Fruit fly (Drosophila melanogaster) whole organism, embryonic: ENCODE measurements around the gene Sil1.

Experiments
- Antp ChIP-seq: fragments of 200-800 bp; sonication (Bioruptor generic); optimal IDR thresholded peaks from 3 replicates; lab custom pipeline; 2016; ENCODE audit warnings: missing biosample characterization, missing genetic modification characterization
- Asciz ChIP-seq: fragments of 200-800 bp; sonication (Bioruptor generic); optimal IDR thresholded peaks from 2 replicates; lab custom pipeline; 2017; ENCODE audit warnings: missing biosample characterization, mild to moderate bottlenecking, missing genetic modification characterization, missing genetic modification reagents
- CG1024 ChIP-seq: fragments of 200-800 bp; sonication (Bioruptor generic); IDR thresholded peaks from 2 replicates; pipeline ENCODE4 v1.3.6; 2022; ENCODE audit warnings: missing biosample characterization, missing genetic modification characterization
- CG11247 ChIP-seq: fragments of 200-800 bp; sonication (Bioruptor generic); IDR thresholded peaks from 2 replicates; pipeline ENCODE4 v1.3.6; 2022; ENCODE audit warnings: missing biosample characterization, missing genetic modification characterization
- CG12769 ChIP-seq: fragments of 200-800 bp; sonication (Bioruptor generic); optimal IDR thresholded peaks from 2 replicates; lab custom pipeline; 2019; ENCODE audit warnings: missing biosample characterization, mild to moderate bottlenecking, missing genetic modification characterization, moderate library complexity
- CG14667 ChIP-seq: fragments of 200-800 bp; sonication (Bioruptor generic); IDR thresholded peaks from 2 replicates; pipeline ENCODE4 v1.3.6; 2022; ENCODE audit warnings: missing biosample characterization, missing genetic modification characterization
- CG15073 ChIP-seq: fragments of 200-800 bp; sonication (Bioruptor generic); optimal IDR thresholded peaks from 2 replicates; lab custom pipeline; 2016; ENCODE audit warnings: missing biosample characterization, missing genetic modification characterization
- CG17612 ChIP-seq: fragments of 200-800 bp; sonication (Bioruptor generic); IDR thresholded peaks from 2 replicates; pipeline ENCODE4 v1.3.6; 2022; ENCODE audit warnings: missing biosample characterization, missing genetic modification characterization
- CG1792 ChIP-seq: fragments of 200-800 bp; sonication (Bioruptor generic); optimal IDR thresholded peaks from 2 replicates; lab custom pipeline; 2016; ENCODE audit warnings: missing biosample characterization, missing genetic modification characterization
- CG18011 ChIP-seq: fragments of 200-800 bp; sonication (Bioruptor generic); optimal IDR thresholded peaks from 2 replicates; lab custom pipeline; 2017; ENCODE audit warnings: missing biosample characterization, missing genetic modification characterization, mild to moderate bottlenecking, moderate library complexity, missing genotype
- CG18262 ChIP-seq: fragments of 200-800 bp; optimal IDR thresholded peaks from 3 replicates; lab custom pipeline; 2019; ENCODE audit warnings: missing biosample characterization, mild to moderate bottlenecking, missing genetic modification characterization, moderate library complexity
- CG18619 ChIP-seq: fragments of 200-800 bp; sonication (Bioruptor generic); optimal IDR thresholded peaks from 3 replicates; lab custom pipeline; 2017; ENCODE audit warnings: missing biosample characterization, mild to moderate bottlenecking, missing genetic modification characterization
- CG32532 ChIP-seq: fragments of 200-800 bp; sonication (Bioruptor generic); IDR thresholded peaks from 2 replicates; pipeline ENCODE4 v1.3.6; 2022; ENCODE audit warnings: missing biosample characterization, missing genetic modification characterization
- CG4360 ChIP-seq: fragments of 200-800 bp; sonication (Bioruptor generic); IDR thresholded peaks from 2 replicates; pipeline ENCODE4 v1.3.6; 2022; ENCODE audit warnings: missing biosample characterization, missing genetic modification characterization
- CG4424 ChIP-seq: fragments of 200-800 bp; sonication (Bioruptor generic); optimal IDR thresholded peaks from 3 replicates; lab custom pipeline; 2016; ENCODE audit warnings: missing biosample characterization, missing genetic modification characterization
- CG6683 ChIP-seq: fragments of 200-800 bp; sonication (Bioruptor generic); optimal IDR thresholded peaks from 2 replicates; lab custom pipeline; 2017; ENCODE audit warnings: missing biosample characterization, mild to moderate bottlenecking, missing genetic modification characterization, missing genetic modification reagents
- CG6689 ChIP-seq: fragments of 200-800 bp; sonication (Bioruptor generic); IDR thresholded peaks from 2 replicates; pipeline ENCODE4 v1.3.6; 2022; ENCODE audit warnings: missing biosample characterization, missing genetic modification characterization
- CG7271 ChIP-seq: fragments of 200-800 bp; sonication (Bioruptor generic); optimal IDR thresholded peaks from 2 replicates; lab custom pipeline; 2018; ENCODE audit warnings: missing biosample characterization, mild to moderate bottlenecking, missing genetic modification characterization, moderate library complexity
- Drgx ChIP-seq: fragments of 200-800 bp; sonication (Bioruptor generic); IDR thresholded peaks from 2 replicates; pipeline ENCODE4 v1.3.6; 2022; ENCODE audit warnings: missing biosample characterization, missing genetic modification characterization
- Ets97D ChIP-seq: fragments of 200-800 bp; sonication (Bioruptor generic); optimal IDR thresholded peaks from 3 replicates; lab custom pipeline; 2016; ENCODE audit warnings: missing biosample characterization, missing genetic modification characterization
- HHEX ChIP-seq: fragments of 200-800 bp; sonication (Bioruptor generic); optimal IDR thresholded peaks from 3 replicates; lab custom pipeline; 2017; ENCODE audit warnings: missing biosample characterization, mild to moderate bottlenecking, missing genetic modification characterization, missing genetic modification reagents
- HLH4C ChIP-seq: fragments of 200-800 bp; sonication (Bioruptor generic); IDR thresholded peaks from 3 replicates; pipeline ENCODE4 v1.3.6; 2022; ENCODE audit warnings: missing biosample characterization, missing genetic modification characterization; ENCODE audit not compliant: partially characterized antibody
- Hr3 ChIP-seq: fragments of 200-800 bp; sonication (Bioruptor generic); optimal IDR thresholded peaks from 3 replicates; lab custom pipeline; 2016; ENCODE audit warnings: missing biosample characterization, missing genetic modification characterization
- Hr51 ChIP-seq, 2 experiments: fragments of 200-800 bp; sonication (Bioruptor generic); optimal IDR thresholded peaks; 2 replicates in 1 of 2; 3 replicates in 1 of 2; lab custom pipeline; 2016 to 2018; ENCODE audit warnings: missing biosample characterization in 2 of 2, missing genetic modification characterization in 2 of 2, mild to moderate bottlenecking in 1 of 2, moderate library complexity in 1 of 2
- Jarid2 ChIP-seq: fragments of 200-800 bp; sonication (Bioruptor generic); optimal IDR thresholded peaks from 3 replicates; lab custom pipeline; 2017; ENCODE audit warnings: mild to moderate bottlenecking, missing biosample characterization, missing genetic modification reagents, missing genetic modification characterization
- Kr ChIP-seq: fragments of 200-800 bp; sonication (Bioruptor generic); optimal IDR thresholded peaks from 2 replicates; lab custom pipeline; 2017; ENCODE audit warnings: missing biosample characterization, mild to moderate bottlenecking, missing genetic modification characterization
- YL-1 ChIP-seq: fragments of 200-800 bp; sonication (Bioruptor generic); optimal IDR thresholded peaks from 3 replicates; lab custom pipeline; 2017; ENCODE audit warnings: missing biosample characterization, mild to moderate bottlenecking, missing genetic modification characterization
- amos ChIP-seq: fragments of 200-800 bp; sonication (Bioruptor generic); IDR thresholded peaks from 2 replicates; pipeline ENCODE4 v1.3.6; 2022; ENCODE audit warnings: missing biosample characterization, missing genetic modification characterization; ENCODE audit not compliant: partially characterized antibody
- bbx ChIP-seq: fragments of 200-800 bp; sonication (Bioruptor generic); IDR thresholded peaks from 2 replicates; pipeline ENCODE4 v1.3.6; 2022; ENCODE audit warnings: missing biosample characterization, missing genetic modification characterization; ENCODE audit not compliant: partially characterized antibody
- cg ChIP-seq: fragments of 200-800 bp; sonication (Bioruptor generic); optimal IDR thresholded peaks from 3 replicates; lab custom pipeline; 2019; ENCODE audit warnings: missing biosample characterization, mild to moderate bottlenecking, missing genetic modification characterization, moderate library complexity
- chinmo ChIP-seq: fragments of 200-800 bp; sonication (Bioruptor generic); IDR thresholded peaks from 4 replicates; pipeline ENCODE4 v1.3.6; 2022; ENCODE audit warnings: missing biosample characterization, missing genetic modification characterization; ENCODE audit not compliant: partially characterized antibody
- disco-r ChIP-seq: fragments of 200-800 bp; sonication (Bioruptor generic); optimal IDR thresholded peaks from 2 replicates; lab custom pipeline; 2016; ENCODE audit warnings: missing biosample characterization, missing genetic modification characterization
- dmrt99B ChIP-seq: fragments of 200-800 bp; sonication (Bioruptor generic); optimal IDR thresholded peaks from 2 replicates; lab custom pipeline; 2018; ENCODE audit warnings: missing biosample characterization, mild to moderate bottlenecking, missing genetic modification characterization, moderate library complexity
- fd96Cb ChIP-seq: fragments of 200-800 bp; sonication (Bioruptor generic); optimal IDR thresholded peaks from 2 replicates; lab custom pipeline; 2018; ENCODE audit warnings: missing biosample characterization, mild to moderate bottlenecking, missing genetic modification characterization, moderate library complexity
- fu2 ChIP-seq: fragments of 200-800 bp; sonication (Bioruptor generic); optimal IDR thresholded peaks from 2 replicates; lab custom pipeline; 2016; ENCODE audit warnings: missing biosample characterization, missing genetic modification characterization
- jigr1 ChIP-seq: fragments of 200-800 bp; sonication (Bioruptor generic); IDR thresholded peaks from 3 replicates; pipeline ENCODE4 v1.3.6; 2022; ENCODE audit warnings: missing biosample characterization, missing genetic modification characterization
- ken ChIP-seq: fragments of 200-800 bp; sonication (Bioruptor generic); IDR thresholded peaks from 3 replicates; pipeline ENCODE4 v1.3.6; 2022; ENCODE audit warnings: missing biosample characterization, missing genetic modification characterization
- lilli ChIP-seq: fragments of 200-800 bp; sonication (Bioruptor generic); optimal IDR thresholded peaks from 3 replicates; lab custom pipeline; 2016; ENCODE audit warnings: missing biosample characterization, missing genetic modification characterization
- otp ChIP-seq: fragments of 200-800 bp; sonication (Bioruptor generic); IDR thresholded peaks from 3 replicates; pipeline ENCODE4, ENCODE4 v1.3.6; 2022; ENCODE audit warnings: missing biosample characterization, missing genetic modification characterization
- schlank ChIP-seq: fragments of 200-800 bp; sonication (Bioruptor generic); optimal IDR thresholded peaks from 2 replicates; lab custom pipeline; 2018; ENCODE audit warnings: missing biosample characterization, mild to moderate bottlenecking, missing genetic modification characterization
- sens ChIP-seq: fragments of 200-800 bp; sonication (Bioruptor generic); peaks from one replicate; lab custom pipeline; 2016; ENCODE audit warnings: missing biosample characterization, missing genetic modification characterization
- seq ChIP-seq: fragments of 200-800 bp; sonication (Bioruptor generic); IDR thresholded peaks from 2 replicates; pipeline ENCODE4 v1.3.6; 2022; ENCODE audit warnings: missing biosample characterization, missing genetic modification characterization
- slbo ChIP-seq: fragments of 200-800 bp; sonication (Bioruptor generic); IDR thresholded peaks from 2 replicates; pipeline ENCODE4 v1.3.6; 2022; ENCODE audit warnings: missing biosample characterization, missing genetic modification characterization
- sob ChIP-seq: fragments of 200-800 bp; sonication (Bioruptor generic); IDR thresholded peaks from 2 replicates; pipeline ENCODE4 v1.3.6; 2022; ENCODE audit warnings: missing biosample characterization, missing genetic modification characterization
- tll ChIP-seq, 2 experiments: fragments of 200-800 bp in 1 of 2; fragments of >200 bp in 1 of 2; sonication (Bioruptor generic) in 1 of 2; optimal IDR thresholded peaks; 2 replicates each; lab custom pipeline; 2017 to 2019; ENCODE audit warnings: missing biosample characterization in 2 of 2, missing genetic modification characterization in 2 of 2, mild to moderate bottlenecking in 1 of 2, moderate library complexity in 1 of 2
- trh ChIP-seq: fragments of 200-800 bp; sonication (Bioruptor generic); optimal IDR thresholded peaks from 2 replicates; lab custom pipeline; 2016; ENCODE audit warnings: missing biosample characterization, missing genetic modification characterization
- vvl ChIP-seq: fragments of 200-800 bp; sonication (Bioruptor generic); IDR thresholded peaks from 2 replicates; pipeline ENCODE4 v1.3.6; 2022; ENCODE audit warnings: missing biosample characterization, missing genetic modification characterization
- yki ChIP-seq: fragments of >200 bp; optimal IDR thresholded peaks from 3 replicates; lab custom pipeline; 2018
- z ChIP-seq: fragments of 200-800 bp; sonication (Bioruptor generic); IDR thresholded peaks from 3 replicates; pipeline ENCODE4 v1.3.6; 2022; ENCODE audit warnings: missing biosample characterization, missing genetic modification characterization
- zen ChIP-seq: fragments of 200-800 bp; sonication (Bioruptor generic); optimal IDR thresholded peaks from 3 replicates; lab custom pipeline; 2018; ENCODE audit warnings: missing biosample characterization, mild to moderate bottlenecking, missing genetic modification characterization, moderate library complexity

Sil1 gene

dm6 chr3R:25208042-25208766 is 27.1 kb downstream of the Sil1 start, which contains the start of gene Cad96Ca (continued):
- no peak for TF ChIP-seq CG1792
- no peak for TF ChIP-seq Antp (GFP tag; lab: Kevin White, UChicago)
- TF ChIP-seq sens (GFP tag; lab: Kevin White, UChicago), result peak; percentile 52
- TF ChIP-seq trh (GFP tag; lab: Kevin White, UChicago), result no peak
- no peak for TF ChIP-seq HHEX (GFP tag; lab: Kevin White, UChicago)
- TF ChIP-seq chinmo, result 0 out of 4 replicates have a peak, but pooled peaks have one; percentile 36
- no peak for TF ChIP-seq dmrt99B
- peak; percentile 45; the same call in 1 of the 2 replicates for TF ChIP-seq CG32532 (GFP tag; lab: Robert Waterston, UW)
- TF ChIP-seq vvl (GFP tag; lab: Robert Waterston, UW), result peak; percentile 53; the same call in 1 of the 2 replicates
- peak; percentile 66 for TF ChIP-seq yki (lab: Kevin White, UChicago)
- TF ChIP-seq bbx (GFP tag; lab: Robert Waterston, UW), result 0 out of 2 replicates have a peak, but pooled peaks have one; percentile 18
- TF ChIP-seq disco-r (GFP tag; lab: Kevin White, UChicago), result no peak
- TF ChIP-seq slbo (GFP tag; lab: Robert Waterston, UW), result no peak
- no peak for TF ChIP-seq CG14667 (GFP tag; lab: Robert Waterston, UW)
- no peak for TF ChIP-seq CG7271 (tag; lab: Kevin White, UChicago)
- TF ChIP-seq CG18262 (tag; lab: Kevin White, UChicago), result no peak
- TF ChIP-seq Kr (GFP tag; lab: Kevin White, UChicago), result no peak
- TF ChIP-seq lilli (GFP tag; lab: Kevin White, UChicago), result no peak
- no peak for TF ChIP-seq jigr1 (GFP tag; lab: Robert Waterston, UW)
- TF ChIP-seq CG17612 (GFP tag; lab: Robert Waterston, UW), result no peak
- TF ChIP-seq CG18619 (GFP tag; lab: Kevin White, UChicago), result no peak
- TF ChIP-seq seq (GFP tag; lab: Robert Waterston, UW), result no peak
- no peak for TF ChIP-seq zen (tag; lab: Kevin White, UChicago)
- no peak for TF ChIP-seq tll (GFP tag; optimal IDR thresholded peaks at IDR 0.05; lab: Kevin White, UChicago)
- TF ChIP-seq Hr3 (GFP tag; lab: Kevin White, UChicago), result no peak
- TF ChIP-seq z (GFP tag; lab: Robert Waterston, UW), result peak; percentile 67; the same call in 1 of the 3 replicates
- no peak for TF ChIP-seq Asciz (GFP tag; lab: Kevin White, UChicago)
- TF ChIP-seq Jarid2 (GFP tag; lab: Kevin White, UChicago), result peak; percentile 57
- no peak for TF ChIP-seq otp (GFP tag; lab: Robert Waterston, UW)
- TF ChIP-seq amos (GFP tag; lab: Robert Waterston, UW), result no peak; the same call in 1 of the 2 replicates
- no peak for TF ChIP-seq CG4424 (GFP tag; lab: Kevin White, UChicago)
- peak; percentile 46 for TF ChIP-seq CG18011 (GFP tag; lab: Kevin White, UChicago)
- 0 out of 2 replicates have a peak, but pooled peaks have one; percentile 14 for TF ChIP-seq sob
- no peak for TF ChIP-seq CG6689 (GFP tag; lab: Robert Waterston, UW)
- no peak for TF ChIP-seq Hr51 (GFP tag; optimal IDR thresholded peaks at IDR 0.05; lab: Kevin White, UChicago)
- TF ChIP-seq Drgx (GFP tag; lab: Robert Waterston, UW), result no peak
- TF ChIP-seq Ets97D (GFP tag; lab: Kevin White, UChicago), result no peak
- TF ChIP-seq fd96Cb (tag; lab: Kevin White, UChicago), result no peak
- peak; percentile 65 for TF ChIP-seq CG11247 (GFP tag; lab: Robert Waterston, UW)
- TF ChIP-seq CG6683 (GFP tag; lab: Kevin White, UChicago), result no peak
- no peak for TF ChIP-seq cg (GFP tag; lab: Kevin White, UChicago)
- no peak for TF ChIP-seq HLH4C (GFP tag; lab: Robert Waterston, UW)
- no peak for TF ChIP-seq YL-1 (GFP tag; lab: Kevin White, UChicago)
- 0 out of 3 replicates have a peak, but pooled peaks have one; percentile 6 for TF ChIP-seq ken
- TF ChIP-seq CG12769 (tag; lab: Kevin White, UChicago), result peak; percentile 93
- TF ChIP-seq CG15073, result no peak
- no peak for TF ChIP-seq CG1024
- no peak for TF ChIP-seq CG4360 (GFP tag; lab: Robert Waterston, UW)
- TF ChIP-seq fu2 (GFP tag; lab: Kevin White, UChicago), result no peak
- no peak for TF ChIP-seq schlank
